Fruit fly (Drosophila melanogaster): ENCODE measurements around the gene frc.

Gene frc

dm6 chr3L:17415967-17416749, 16.8 kb downstream of the frc start (continued):
- TF ChIP-seq CG12299 (tag; optimal IDR thresholded peaks at IDR 0.05) (no peak), ranshi (GFP tag; IDR thresholded peaks at IDR 0.05) (no peak; the same call in 1 of the 2 replicates), dmrt99B (tag; optimal IDR thresholded peaks at IDR 0.05) (no peak), lov (optimal IDR thresholded peaks at IDR 0.05) (no peak), lov (GFP tag; IDR thresholded peaks at IDR 0.05) (no peak; the same call in 2 of the 3 replicates), D (optimal IDR thresholded peaks at IDR 0.05) (peak; percentile 57), D (GFP tag; optimal IDR thresholded peaks at IDR 0.05) (peak; percentile 5), crc (GFP tag; optimal IDR thresholded peaks at IDR 0.05) (peak; percentile 39), CG14441 (GFP tag; IDR thresholded peaks at IDR 0.05) (no peak), CG2678 (tag; optimal IDR thresholded peaks at IDR 0.05) (peak; percentile 34), chm (GFP tag; IDR thresholded peaks at IDR 0.05) (0 out of 2 replicates have a peak, but pooled peaks have one; percentile 8), Asciz (GFP tag; optimal IDR thresholded peaks at IDR 0.05) (no peak), CG31388 (GFP tag; optimal IDR thresholded peaks at IDR 0.05) (no peak), BEAF-32 (GFP tag; optimal IDR thresholded peaks at IDR 0.05) (no peak), CG8924 (tag; optimal IDR thresholded peaks at IDR 0.05) (peak; percentile 78), abd-A (tag; optimal IDR thresholded peaks at IDR 0.05) (no peak), en (GFP tag; optimal IDR thresholded peaks at IDR 0.05) (no peak), Mrtf (GFP tag; IDR thresholded peaks at IDR 0.05) (0 out of 3 replicates have a peak, but pooled peaks have one; percentile 9), nerfin-2 (GFP tag; IDR thresholded peaks at IDR 0.05; ENCODE audit: partially characterized antibody) (no peak), bigmax (GFP tag; optimal IDR thresholded peaks at IDR 0.05) (no peak), CG33557 (GFP tag; optimal IDR thresholded peaks at IDR 0.05) (peak; percentile 44), CG3995 (GFP tag; optimal IDR thresholded peaks at IDR 0.05) (no peak), CG4282 (GFP tag; optimal IDR thresholded peaks at IDR 0.05) (no peak), CG3163 (GFP tag; optimal IDR thresholded peaks at IDR 0.05) (peak; percentile 13), CG11456 (GFP tag; IDR thresholded peaks at IDR 0.05) (no peak), Deaf1 (tag; optimal IDR thresholded peaks at IDR 0.05) (no peak), CG4424 (GFP tag; optimal IDR thresholded peaks at IDR 0.05) (peak; percentile 65), Doc3 (GFP tag; IDR thresholded peaks at IDR 0.05; ENCODE audit: partially characterized antibody) (no peak), CG12236 (GFP tag; optimal IDR thresholded peaks at IDR 0.05) (peak; percentile 32), Camta (GFP tag; optimal IDR thresholded peaks at IDR 0.05) (no peak), Hand (GFP tag; optimal IDR thresholded peaks at IDR 0.05) (no peak), sna (GFP tag; IDR thresholded peaks at IDR 0.05; ENCODE audit: partially characterized antibody) (no peak), B-H1 (GFP tag; IDR thresholded peaks at IDR 0.05) (no peak), knrl (GFP tag; IDR thresholded peaks at IDR 0.05; ENCODE audit: partially characterized antibody) (no peak), CTCF (GFP tag; optimal IDR thresholded peaks at IDR 0.05) (no peak), CG1832 (GFP tag; optimal IDR thresholded peaks at IDR 0.05) (no peak), bab2 (GFP tag; optimal IDR thresholded peaks at IDR 0.05) (peak; percentile 37), yki (optimal IDR thresholded peaks at IDR 0.05) (no peak), CG17912 (GFP tag; optimal IDR thresholded peaks at IDR 0.05) (no peak), CG2875 (GFP tag; optimal IDR thresholded peaks at IDR 0.05) (no peak), toy (GFP tag; IDR thresholded peaks at IDR 0.05) (no peak), pb (GFP tag; optimal IDR thresholded peaks at IDR 0.05) (no peak), sima (GFP tag; optimal IDR thresholded peaks at IDR 0.05) (no peak), chif (GFP tag; optimal IDR thresholded peaks at IDR 0.05) (peak; percentile 32 to 70), CG8765 (GFP tag; IDR thresholded peaks at IDR 0.05) (peak; percentile 84), CG5180 (GFP tag; optimal IDR thresholded peaks at IDR 0.05) (no peak), ERR (GFP tag; optimal IDR thresholded peaks at IDR 0.05) (no peak), CG5953 (GFP tag; IDR thresholded peaks at IDR 0.05) (no peak), pan (optimal IDR thresholded peaks at IDR 0.05) (no peak), pan (GFP tag; optimal IDR thresholded peaks at IDR 0.05 in 1 of 2, IDR thresholded peaks at IDR 0.05 in 1 of 2) (no peak), shn (GFP tag; optimal IDR thresholded peaks at IDR 0.05) (peak; percentile 3)
